Fruit fly (Drosophila melanogaster) whole organism, embryonic: ENCODE measurements around the gene Caf1-55.
A peak's percentile ranks its signal among the peaks of the same experiment; 100 is the strongest.

Experiments
- CG10267 ChIP-seq: fragments of 200-800 bp; sonication (Bioruptor generic); optimal IDR thresholded peaks from 2 replicates; lab custom pipeline; 2018; ENCODE audit warnings: missing biosample characterization, mild to moderate bottlenecking, missing genetic modification characterization, moderate library complexity
- CG10431 ChIP-seq: fragments of 200-800 bp; sonication (Bioruptor generic); optimal IDR thresholded peaks from 3 replicates; lab custom pipeline; 2018; ENCODE audit warnings: missing biosample characterization, mild to moderate bottlenecking, missing genetic modification characterization
- CG11504 ChIP-seq: fragments of 200-800 bp; sonication (Bioruptor generic); optimal IDR thresholded peaks from 3 replicates; lab custom pipeline; 2019; ENCODE audit warnings: missing biosample characterization, mild to moderate bottlenecking, missing genetic modification characterization, moderate library complexity
- CG14441 ChIP-seq: fragments of 200-800 bp; sonication (Bioruptor generic); IDR thresholded peaks from 2 replicates; pipeline ENCODE4 v1.3.6; 2022; ENCODE audit warnings: missing biosample characterization, missing genetic modification characterization
- CG30431 ChIP-seq: fragments of 200-800 bp; sonication (Bioruptor generic); optimal IDR thresholded peaks from 2 replicates; lab custom pipeline; 2017; ENCODE audit warnings: missing biosample characterization, missing genetic modification characterization
- CG5180 ChIP-seq: fragments of 200-800 bp; sonication (Bioruptor generic); optimal IDR thresholded peaks from 3 replicates; lab custom pipeline; 2017; ENCODE audit warnings: missing biosample characterization, missing genetic modification characterization, mild to moderate bottlenecking, moderate library complexity, missing genetic modification reagents
- CG9609 ChIP-seq: fragments of 200-800 bp; sonication (Bioruptor generic); optimal IDR thresholded peaks from 3 replicates; lab custom pipeline; 2016; ENCODE audit warnings: missing biosample characterization, missing genetic modification characterization
- Jarid2 ChIP-seq: fragments of 200-800 bp; sonication (Bioruptor generic); optimal IDR thresholded peaks from 3 replicates; lab custom pipeline; 2017; ENCODE audit warnings: mild to moderate bottlenecking, missing biosample characterization, missing genetic modification reagents, missing genetic modification characterization
- NfI ChIP-seq: fragments of 200-800 bp; sonication (Bioruptor generic); optimal IDR thresholded peaks from 3 replicates; lab custom pipeline; 2018; ENCODE audit warnings: missing biosample characterization, mild to moderate bottlenecking, missing genetic modification characterization, moderate library complexity
- ftz-f1 ChIP-seq: fragments of 200-800 bp; sonication (Bioruptor generic); optimal IDR thresholded peaks from 2 replicates; lab custom pipeline; 2016; ENCODE audit warnings: missing biosample characterization, missing genetic modification characterization
- kay ChIP-seq: fragments of 200-800 bp; sonication (Bioruptor generic); optimal IDR thresholded peaks from 2 replicates; lab custom pipeline; 2016; ENCODE audit warnings: missing biosample characterization, missing genetic modification characterization
- prd ChIP-seq, 3 experiments: fragments of >200 bp in 2 of 3; fragments of 200-800 bp in 1 of 3; sonication (Bioruptor generic) in 1 of 3; optimal IDR thresholded peaks in 2 of 3; IDR thresholded peaks in 1 of 3; 2 replicates in 2 of 3; 3 replicates in 1 of 3; pipeline versions ENCODE4 v1.3.6 to Lab custom; 2017 to 2022; ENCODE audit warnings: missing biosample characterization in 1 of 3, missing genetic modification characterization in 1 of 3
- stc ChIP-seq: fragments of 200-800 bp; sonication (Bioruptor generic); IDR thresholded peaks from 2 replicates; pipeline ENCODE4 v1.3.6; 2022; ENCODE audit warnings: missing biosample characterization, missing genetic modification characterization
- stwl ChIP-seq: fragments of 200-800 bp; sonication (Bioruptor generic); optimal IDR thresholded peaks from 3 replicates; lab custom pipeline; 2018; ENCODE audit warnings: missing biosample characterization, mild to moderate bottlenecking, missing genetic modification characterization, moderate library complexity

DNA sequence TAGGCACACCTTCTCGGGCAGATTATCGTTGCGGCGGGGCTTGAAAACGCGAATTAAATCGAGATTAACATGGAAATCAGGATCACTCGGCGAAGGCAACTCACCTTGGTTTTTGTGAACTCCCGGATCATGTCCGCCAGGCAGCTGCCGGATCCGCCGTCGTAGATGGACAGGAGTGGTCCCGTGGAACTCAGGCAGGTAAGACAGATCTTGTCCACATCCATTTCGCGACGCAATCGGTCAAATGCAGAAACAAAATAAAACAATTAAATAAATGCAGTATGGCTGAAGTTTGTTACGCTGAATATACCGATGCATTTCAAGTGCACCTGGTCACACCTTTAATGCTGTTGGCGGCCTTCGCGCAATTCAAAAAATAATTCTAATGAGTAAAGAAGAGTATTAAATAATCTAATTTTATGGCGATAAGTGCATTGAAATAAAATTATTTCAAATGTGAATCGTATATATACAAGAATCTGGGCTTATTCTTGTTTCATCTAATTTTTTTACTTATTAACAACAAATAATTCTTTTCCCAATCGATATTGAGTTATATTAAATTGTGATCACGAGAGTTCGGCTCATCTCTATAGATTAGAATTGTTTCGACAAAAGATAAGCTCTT is 11.9 kb upstream of the Caf1-55 start, which contains the start of the genes CG6654 and CG4210:
- TF ChIP-seq CG10431 = no peak
- no peak for TF ChIP-seq CG5180
- TF ChIP-seq CG14441 (GFP tag; lab: Robert Waterston, UW) = no peak
- peak; percentile 58 for TF ChIP-seq CG10267 (tag; lab: Kevin White, UChicago)
- no peak for TF ChIP-seq CG30431 (GFP tag; lab: Kevin White, UChicago)
- TF ChIP-seq prd (optimal IDR thresholded peaks at IDR 0.05; lab: Kevin White, UChicago) = no peak
- TF ChIP-seq prd (GFP tag; IDR thresholded peaks at IDR 0.05; lab: Robert Waterston, UW) = no peak
- TF ChIP-seq Jarid2 (GFP tag; lab: Kevin White, UChicago) = no peak
- peak; percentile 3 for TF ChIP-seq NfI (GFP tag; lab: Kevin White, UChicago)
- TF ChIP-seq CG11504 (tag; lab: Kevin White, UChicago) = no peak
- TF ChIP-seq stc (GFP tag; lab: Robert Waterston, UW) = no peak
- TF ChIP-seq kay = no peak
- TF ChIP-seq stwl (tag; lab: Kevin White, UChicago) = peak; percentile 98
- TF ChIP-seq CG9609 = no peak
- TF ChIP-seq ftz-f1 = peak; percentile 38
